Worm (Caenorhabditis elegans) whole organism, L4 larva: ENCODE data around the gene ZC13.2.

Experiments used
- F10B5.3 ChIP-seq: sonication (generic microtip); optimal IDR thresholded peaks from 2 replicates; lab custom pipeline; 2016; ENCODE audit warnings: mild to moderate bottlenecking, missing genetic modification characterization, missing compliant biosample characterization
- F26F4.8 ChIP-seq: fragments of 200-800 bp; sonication (Bioruptor generic); conservative IDR thresholded peaks from 2 replicates; pipeline ENCODE4 v1.3.6; 2022; ENCODE audit warnings: missing genetic modification characterization, missing compliant biosample characterization
- F37D6.2 ChIP-seq: sonication (generic microtip); optimal IDR thresholded peaks from 2 replicates; lab custom pipeline; 2016; ENCODE audit warnings: mild to moderate bottlenecking, missing genetic modification characterization, missing compliant biosample characterization
- R02D3.7 ChIP-seq: fragments of 150-350 bp; sonication (generic microtip); optimal IDR thresholded peaks from 3 replicates; lab custom pipeline; 2014; ENCODE audit warnings: missing biosample characterization, missing genetic modification characterization
- Y105C5A.15 ChIP-seq: fragments of 200-800 bp; sonication (Bioruptor generic); IDR thresholded peaks from 2 replicates; pipeline ENCODE4 v1.3.6; 2022; ENCODE audit warnings: missing genetic modification characterization, missing compliant biosample characterization
- ZK337.2 ChIP-seq: fragments of 200-800 bp; sonication (Bioruptor generic); IDR thresholded peaks from 2 replicates; pipeline ENCODE4 v1.3.6; 2022; ENCODE audit warnings: missing genetic modification reagents, missing genetic modification characterization, missing compliant biosample characterization
- ZK546.5 ChIP-seq, 2 experiments: sonication (generic microtip); optimal IDR thresholded peaks; 2 replicates each; lab custom pipeline; 2017; ENCODE audit warnings: missing biosample characterization in 2 of 2, missing genetic modification characterization in 2 of 2
- aha-1 ChIP-seq: fragments of 150-350 bp; peaks from one replicate; lab custom pipeline; 2014; ENCODE audit warnings: missing biosample characterization, missing genetic modification characterization
- aly-2 ChIP-seq: sonication (generic microtip); optimal IDR thresholded peaks from 2 replicates; lab custom pipeline; 2018; ENCODE audit warnings: missing biosample characterization, missing genetic modification characterization
- ama-1 ChIP-seq: fragments of 150-350 bp; optimal IDR thresholded peaks from 2 replicates; lab custom pipeline; 2014; ENCODE audit warnings: inconsistent platforms, mixed read lengths
- arid-1 ChIP-seq: fragments of 200-800 bp; sonication (Bioruptor generic); conservative IDR thresholded peaks from 2 replicates; pipeline ENCODE4 v1.3.6; 2022; ENCODE audit warnings: missing genetic modification reagents, missing genetic modification characterization, missing compliant biosample characterization
- attf-4 ChIP-seq: sonication (generic microtip); optimal IDR thresholded peaks from 3 replicates; lab custom pipeline; 2017; ENCODE audit warnings: missing biosample characterization, missing genetic modification characterization
- ceh-28 ChIP-seq: fragments of 150-350 bp; optimal IDR thresholded peaks from 2 replicates; lab custom pipeline; 2014; ENCODE audit warnings: missing biosample characterization, missing genetic modification reagents, missing genetic modification characterization
- ceh-62 ChIP-seq: sonication (generic microtip); optimal IDR thresholded peaks from 2 replicates; lab custom pipeline; 2017; ENCODE audit warnings: missing biosample characterization, missing genetic modification characterization
- daf-12 ChIP-seq: fragments of 150-350 bp; optimal IDR thresholded peaks from 2 replicates; lab custom pipeline; 2014; ENCODE audit warnings: missing biosample characterization, missing genetic modification reagents, missing genetic modification characterization
- daf-16 ChIP-seq, 3 experiments: sonication (generic microtip); optimal IDR thresholded peaks; 2 replicates each; lab custom pipeline; 2016 to 2017; ENCODE audit warnings: missing genetic modification characterization in 3 of 3, missing genetic modification reagents in 3 of 3, mild to moderate bottlenecking in 2 of 3, missing compliant biosample characterization in 2 of 3, missing biosample characterization in 1 of 3, moderate library complexity in 1 of 3
- dmd-6 ChIP-seq: fragments of 200-800 bp; sonication (Bioruptor generic); IDR thresholded peaks from 2 replicates; pipeline ENCODE4 v1.3.6; 2022; ENCODE audit warnings: missing genetic modification reagents, missing genetic modification characterization, missing compliant biosample characterization
- dmd-8 ChIP-seq: fragments of 200-800 bp; sonication (Bioruptor generic); IDR thresholded peaks from 2 replicates; pipeline ENCODE4 v1.3.6; 2022; ENCODE audit warnings: missing genetic modification characterization, missing compliant biosample characterization
- dpl-1 ChIP-seq: fragments of 150-350 bp; optimal IDR thresholded peaks from 2 replicates; lab custom pipeline; 2014; ENCODE audit warnings: missing biosample characterization, missing genetic modification reagents, missing genetic modification characterization
- dve-1 ChIP-seq: sonication (generic microtip); optimal IDR thresholded peaks from 2 replicates; lab custom pipeline; 2017; ENCODE audit warnings: antibody characterized with exemption, mild to moderate bottlenecking, missing genetic modification characterization, missing compliant biosample characterization; ENCODE audit not compliant: insufficient read depth
- egl-43 ChIP-seq: fragments of 200-800 bp; sonication (Bioruptor generic); IDR thresholded peaks from 2 replicates; pipeline ENCODE4 v1.3.6; 2022; ENCODE audit warnings: missing genetic modification reagents, missing genetic modification characterization, missing compliant biosample characterization
- fos-1 ChIP-seq: fragments of 150-350 bp; optimal IDR thresholded peaks from 2 replicates; lab custom pipeline; 2014; ENCODE audit warnings: missing biosample characterization, missing genetic modification characterization
- gei-8 ChIP-seq: fragments of 200-800 bp; sonication (Bioruptor generic); optimal IDR thresholded peaks from 2 replicates; lab custom pipeline; 2018; ENCODE audit warnings: mild to moderate bottlenecking, missing genetic modification characterization, missing compliant biosample characterization
- hif-1 ChIP-seq, 2 experiments: sonication (generic microtip); optimal IDR thresholded peaks; 2 replicates each; lab custom pipeline; 2016 to 2017; ENCODE audit warnings: missing compliant biosample characterization in 2 of 2, missing genetic modification characterization in 2 of 2, missing genetic modification reagents in 2 of 2, missing genotype in 2 of 2, mild to moderate bottlenecking in 1 of 2
- hlh-11 ChIP-seq: fragments of 200-800 bp; sonication (Bioruptor generic); optimal IDR thresholded peaks from 2 replicates; lab custom pipeline; 2018; ENCODE audit warnings: mild to moderate bottlenecking, missing genetic modification characterization, missing compliant biosample characterization
- hlh-30 ChIP-seq: sonication (generic microtip); optimal IDR thresholded peaks from 2 replicates; lab custom pipeline; 2017; ENCODE audit warnings: antibody characterized with exemption, mild to moderate bottlenecking, missing genetic modification characterization, missing compliant biosample characterization; ENCODE audit not compliant: insufficient read depth
- lin-13 ChIP-seq: fragments of 150-350 bp; optimal IDR thresholded peaks from 2 replicates; lab custom pipeline; 2014; ENCODE audit warnings: missing biosample characterization, missing genetic modification reagents, missing genetic modification characterization
- lin-15B ChIP-seq: fragments of 150-350 bp; sonication (generic microtip); optimal IDR thresholded peaks from 3 replicates; lab custom pipeline; 2014; ENCODE audit warnings: missing biosample characterization, missing genetic modification characterization
- lin-38 ChIP-seq: fragments of 200-800 bp; sonication (Bioruptor generic); IDR thresholded peaks from 2 replicates; pipeline ENCODE4 v1.3.6; 2022; ENCODE audit warnings: missing genetic modification reagents, missing genetic modification characterization, missing compliant biosample characterization
- lin-39 ChIP-seq: fragments of 150-350 bp; optimal IDR thresholded peaks from 2 replicates; lab custom pipeline; 2014; ENCODE audit warnings: missing biosample characterization, missing genetic modification reagents, missing genetic modification characterization
- lir-3 ChIP-seq: sonication (generic microtip); optimal IDR thresholded peaks from 2 replicates; lab custom pipeline; 2016; ENCODE audit warnings: mild to moderate bottlenecking, missing genetic modification characterization, missing compliant biosample characterization
- mdl-1 ChIP-seq, 2 experiments: fragments of 150-350 bp in 1 of 2; sonication (generic microtip) in 1 of 2; optimal IDR thresholded peaks; 2 replicates each; lab custom pipeline; 2014 to 2017; ENCODE audit warnings: missing biosample characterization in 2 of 2, missing genetic modification characterization in 2 of 2
- mdt-29 ChIP-seq: fragments of 200-800 bp; sonication (Bioruptor generic); IDR thresholded peaks from 2 replicates; pipeline ENCODE4 v1.3.6; 2022; ENCODE audit warnings: missing genetic modification reagents, missing genetic modification characterization, missing compliant biosample characterization
- mes-2 ChIP-seq: sonication (generic microtip); optimal IDR thresholded peaks from 2 replicates; lab custom pipeline; 2016; ENCODE audit warnings: missing genotype, mild to moderate bottlenecking, missing genetic modification characterization, missing compliant biosample characterization; ENCODE audit not compliant: poor library complexity, severe bottlenecking
- mxl-3 ChIP-seq: fragments of 200-800 bp; sonication (Bioruptor generic); optimal IDR thresholded peaks from 2 replicates; lab custom pipeline; 2018; ENCODE audit warnings: mild to moderate bottlenecking, missing genetic modification characterization, missing compliant biosample characterization
- nhr-10 ChIP-seq: fragments of 150-350 bp; optimal IDR thresholded peaks from 2 replicates; lab custom pipeline; 2014; ENCODE audit warnings: missing biosample characterization, missing genetic modification characterization
- nhr-11 ChIP-seq: fragments of 150-350 bp; optimal IDR thresholded peaks from 2 replicates; lab custom pipeline; 2014; ENCODE audit warnings: missing biosample characterization, missing genetic modification characterization
- nhr-111 ChIP-seq: fragments of 200-800 bp; sonication (Bioruptor generic); optimal IDR thresholded peaks from 2 replicates; lab custom pipeline; 2018; ENCODE audit warnings: mild to moderate bottlenecking, missing genetic modification characterization, missing compliant biosample characterization
- nhr-28 ChIP-seq: fragments of 150-350 bp; optimal IDR thresholded peaks from 2 replicates; lab custom pipeline; 2014; ENCODE audit warnings: missing biosample characterization, missing genetic modification characterization
- nhr-48 ChIP-seq: sonication (generic microtip); optimal IDR thresholded peaks from 2 replicates; lab custom pipeline; 2016; ENCODE audit warnings: mild to moderate bottlenecking, missing genetic modification characterization, missing compliant biosample characterization
- nhr-6 ChIP-seq: fragments of 150-350 bp; optimal IDR thresholded peaks from 2 replicates; lab custom pipeline; 2014; ENCODE audit warnings: missing biosample characterization, missing genetic modification characterization
- nhr-76 ChIP-seq: fragments of 150-350 bp; optimal IDR thresholded peaks from 2 replicates; lab custom pipeline; 2014; ENCODE audit warnings: missing biosample characterization, missing genetic modification characterization
- pha-4 ChIP-seq, 2 experiments: fragments of 150-350 bp in 1 of 2; fragments of 200-800 bp in 1 of 2; sonication (Bioruptor generic) in 1 of 2; IDR thresholded peaks in 1 of 2; optimal IDR thresholded peaks in 1 of 2; 2 replicates each; pipeline versions ENCODE4 v1.3.6 to Lab custom; 2014 to 2022; ENCODE audit warnings: missing genetic modification characterization in 2 of 2, missing genetic modification reagents in 2 of 2, missing biosample characterization in 1 of 2, missing compliant biosample characterization in 1 of 2
- pqm-1 ChIP-seq: sonication (generic microtip); optimal IDR thresholded peaks from 2 replicates; lab custom pipeline; 2017; ENCODE audit warnings: missing biosample characterization, missing genetic modification characterization
- rbr-2 ChIP-seq: sonication (generic microtip); optimal IDR thresholded peaks from 2 replicates; lab custom pipeline; 2016; ENCODE audit warnings: missing genotype, missing genetic modification characterization, missing compliant biosample characterization
- set-16 ChIP-seq: fragments of 200-800 bp; sonication (Bioruptor generic); IDR thresholded peaks from 2 replicates; pipeline ENCODE4 v1.3.6; 2022; ENCODE audit warnings: missing genetic modification reagents, missing genetic modification characterization, missing compliant biosample characterization
- skn-1 ChIP-seq: fragments of 150-350 bp; optimal IDR thresholded peaks from 2 replicates; lab custom pipeline; 2014; ENCODE audit warnings: missing biosample characterization, missing genetic modification characterization
- snpc-1.2 ChIP-seq: fragments of 200-800 bp; sonication (Bioruptor generic); IDR thresholded peaks from 2 replicates; pipeline ENCODE4 v1.3.6; 2022; ENCODE audit warnings: missing genetic modification reagents, missing genetic modification characterization, missing compliant biosample characterization
- spr-3 ChIP-seq: fragments of 200-800 bp; sonication (Bioruptor generic); optimal IDR thresholded peaks from 2 replicates; lab custom pipeline; 2018; ENCODE audit warnings: mild to moderate bottlenecking, missing genetic modification characterization, missing compliant biosample characterization
- unc-39 ChIP-seq: sonication (generic microtip); optimal IDR thresholded peaks from 2 replicates; lab custom pipeline; 2017; ENCODE audit warnings: missing biosample characterization, missing genetic modification characterization
- vab-7 ChIP-seq: fragments of 200-800 bp; sonication (Bioruptor generic); IDR thresholded peaks from 2 replicates; pipeline ENCODE4 v1.3.6; 2022; ENCODE audit warnings: missing genetic modification reagents, missing genetic modification characterization, missing compliant biosample characterization
- zip-11 ChIP-seq: fragments of 200-800 bp; sonication (Bioruptor generic); IDR thresholded peaks from 2 replicates; pipeline ENCODE4 v1.3.6; 2022; ENCODE audit warnings: missing genetic modification characterization, missing compliant biosample characterization

Gene ZC13.2

ce11 chrX:871020-871419 is 9.4 kb upstream of the ZC13.2 start, which contains the start of gene lgl-1:
Gene lgl-1 (minus strand): TSS chrX:871089.
- peak; percentile 68 for TF ChIP-seq nhr-6
- TF ChIP-seq F37D6.2 (tag; lab: Kevin White, UChicago) = no peak
- peak; percentile 54 for TF ChIP-seq mes-2 (tag; lab: Kevin White, UChicago)
- TF ChIP-seq vab-7 (GFP tag; lab: Robert Waterston, UW) = no peak
- no peak for TF ChIP-seq spr-3 (GFP tag; lab: Kevin White, UChicago)
- no peak for TF ChIP-seq skn-1 (tag; lab: Kevin White, UChicago)
- TF ChIP-seq lin-38 (GFP tag; lab: Robert Waterston, UW) = no peak
- no peak for TF ChIP-seq ceh-28 (tag; lab: Kevin White, UChicago)
- TF ChIP-seq mdt-29 (GFP tag; lab: Robert Waterston, UW) = no peak
- TF ChIP-seq aha-1 (tag; lab: Kevin White, UChicago) = peak; percentile 58
- no peak for TF ChIP-seq lin-15B (tag; lab: Kevin White, UChicago)
- no peak for TF ChIP-seq dpl-1 (GFP tag; lab: Kevin White, UChicago)
- peak; percentile 47 for TF ChIP-seq hlh-30 (tag; lab: Kevin White, UChicago)
- TF ChIP-seq nhr-11 = no peak
- no peak for TF ChIP-seq mdl-1 (tag; optimal IDR thresholded peaks at IDR 0.05; lab: Kevin White, UChicago)
- TF ChIP-seq lin-39 (tag; lab: Kevin White, UChicago) = no peak
- TF ChIP-seq lir-3 (tag; lab: Kevin White, UChicago) = no peak
- no peak for TF ChIP-seq R02D3.7 (tag; lab: Kevin White, UChicago)
- TF ChIP-seq daf-16 (GFP tag; optimal IDR thresholded peaks at IDR 0.05; lab: Kevin White, UChicago) = no peak
- TF ChIP-seq daf-16 (tag; optimal IDR thresholded peaks at IDR 0.05; lab: Kevin White, UChicago) = peak; percentile 75
- no peak for TF ChIP-seq fos-1 (tag; lab: Kevin White, UChicago)
- no peak for TF ChIP-seq nhr-76
- TF ChIP-seq set-16 (GFP tag; lab: Robert Waterston, UW) = peak; percentile 37; the same call in 1 of the 2 replicates
- no peak for TF ChIP-seq nhr-48 (tag; lab: Kevin White, UChicago)
- TF ChIP-seq zip-11 (GFP tag; lab: Robert Waterston, UW) = no peak
- no peak for TF ChIP-seq nhr-10 (tag; lab: Kevin White, UChicago)
- TF ChIP-seq ZK546.5 (tag; optimal IDR thresholded peaks at IDR 0.05; lab: Kevin White, UChicago) = no peak
- no peak for TF ChIP-seq Y105C5A.15 (GFP tag; lab: Robert Waterston, UW)
- TF ChIP-seq ceh-62 (tag; lab: Kevin White, UChicago) = no peak
- TF ChIP-seq gei-8 = no peak
- peak; percentile 39 for TF ChIP-seq hlh-11
- no peak for TF ChIP-seq ZK337.2 (GFP tag; lab: Robert Waterston, UW)
- TF ChIP-seq dve-1 = peak; percentile 33
- no peak for TF ChIP-seq attf-4 (tag; lab: Kevin White, UChicago)
- TF ChIP-seq pha-4 (GFP tag; IDR thresholded peaks at IDR 0.05; lab: Robert Waterston, UW) = no peak
- peak; percentile 23 for TF ChIP-seq pha-4 (tag; optimal IDR thresholded peaks at IDR 0.05; lab: Kevin White, UChicago)
- peak; percentile 24 for TF ChIP-seq rbr-2 (tag; lab: Kevin White, UChicago)
- TF ChIP-seq hif-1 (tag; optimal IDR thresholded peaks at IDR 0.05; lab: Kevin White, UChicago) = no peak
- TF ChIP-seq F10B5.3 (tag; lab: Kevin White, UChicago) = no peak
- no peak for TF ChIP-seq arid-1 (GFP tag; lab: Robert Waterston, UW)
- TF ChIP-seq mxl-3 (GFP tag; lab: Kevin White, UChicago) = peak; percentile 45
- no peak for TF ChIP-seq snpc-1.2 (GFP tag; lab: Robert Waterston, UW)
- TF ChIP-seq aly-2 (tag; lab: Kevin White, UChicago) = no peak
- no peak for TF ChIP-seq dmd-8 (GFP tag; lab: Robert Waterston, UW)
- peak; percentile 58; the same call in 1 of the 2 replicates for TF ChIP-seq egl-43
- TF ChIP-seq pqm-1 (tag; lab: Kevin White, UChicago) = no peak
- TF ChIP-seq unc-39 (tag; lab: Kevin White, UChicago) = no peak
- no peak for TF ChIP-seq dmd-6 (GFP tag; lab: Robert Waterston, UW)
- peak; percentile 52 for TF ChIP-seq nhr-28 (tag; lab: Kevin White, UChicago)
- no peak for TF ChIP-seq nhr-111 (GFP tag; lab: Kevin White, UChicago)
- no peak for TF ChIP-seq ama-1 (lab: Kevin White, UChicago)
- TF ChIP-seq daf-12 (tag; lab: Kevin White, UChicago) = no peak
- TF ChIP-seq lin-13 (GFP tag; lab: Kevin White, UChicago) = no peak
- TF ChIP-seq F26F4.8 (GFP tag; lab: Robert Waterston, UW) = no peak
